Worm (Caenorhabditis elegans): ENCODE results near the gene moc-3.

Gene moc-3

ce11 chrIV:8133536-8133935 is 3.2 kb downstream of the moc-3 start, which contains the start of gene sph-1 (continued):
- TF ChIP-seq nhr-85 (tag) (no peak), swsn-7 (tag; optimal IDR thresholded peaks at IDR 0.05) (no peak), pqm-1 (tag; optimal IDR thresholded peaks at IDR 0.05) (no peak), ceh-8 (GFP tag; optimal IDR thresholded peaks at IDR 0.05) (no peak), snpc-4 (tag; optimal IDR thresholded peaks at IDR 0.05) (no peak), tlp-1 (tag; optimal IDR thresholded peaks at IDR 0.05) (no peak), lin-39 (tag; optimal IDR thresholded peaks at IDR 0.05) (no peak), alr-1 (tag; optimal IDR thresholded peaks at IDR 0.05; ENCODE audit: borderline replicate concordance) (no peak), aha-1 (tag; optimal IDR thresholded peaks at IDR 0.05) (no peak), fkh-10 (GFP tag; optimal IDR thresholded peaks at IDR 0.05) (no peak), mep-1 (tag; optimal IDR thresholded peaks at IDR 0.05) (peak; percentile 47), efl-1 (optimal IDR thresholded peaks at IDR 0.05) (peak in 1 of 2 experiments; percentile 9), efl-1 (GFP tag; optimal IDR thresholded peaks at IDR 0.05 in 1 of 2) (peak in 1 of 2 experiments; percentile 89), nhr-76 (tag; optimal IDR thresholded peaks at IDR 0.05) (no peak), rnt-1 (tag; optimal IDR thresholded peaks at IDR 0.05) (no peak)

ce11 chrIV:8136005-8136512 is 5.7 kb downstream of the moc-3 start, which contains the start of the genes isp-1 and islo-1:
TSS of gene isp-1 (minus strand) at chrIV:8136055.
TSS of gene islo-1 (plus strand) at chrIV:8136389.
- TF ChIP-seq hlh-17 (GFP tag; optimal IDR thresholded peaks at IDR 0.05; ENCODE audit: borderline replicate concordance) (no peak), lin-35 (GFP tag; optimal IDR thresholded peaks at IDR 0.05) (peak; percentile 69 to 77), ceh-90 (tag; optimal IDR thresholded peaks at IDR 0.05) (no peak), ama-1 (optimal IDR thresholded peaks at IDR 0.05) (no peak), blmp-1 (tag; optimal IDR thresholded peaks at IDR 0.05) (peak; percentile 36), nhr-85 (tag) (peak; percentile 50), ceh-82 (tag; optimal IDR thresholded peaks at IDR 0.05) (peak in 2 of 3 experiments; percentile 28 to 75), snu-23 (GFP tag; optimal IDR thresholded peaks at IDR 0.05) (peak; percentile 60), lin-14 (GFP tag; optimal IDR thresholded peaks at IDR 0.05) (peak; percentile 65), nhr-77 (tag; optimal IDR thresholded peaks at IDR 0.05) (peak; percentile 63), skn-1 (tag; optimal IDR thresholded peaks at IDR 0.05) (peak; percentile 4), snpc-4 (tag; optimal IDR thresholded peaks at IDR 0.05) (peak; percentile 6), fkh-8 (tag; optimal IDR thresholded peaks at IDR 0.05) (peak; percentile 1), dpl-1 (GFP tag; optimal IDR thresholded peaks at IDR 0.05) (peak; percentile 25 to 58 (median 46)), efl-1 (optimal IDR thresholded peaks at IDR 0.05) (peak; percentile 48 to 71), efl-1 (GFP tag; optimal IDR thresholded peaks at IDR 0.05 in 1 of 2) (peak in 1 of 2 experiments; percentile 61), lin-13 (GFP tag; optimal IDR thresholded peaks at IDR 0.05) (peak; percentile 26), lin-15B (tag; optimal IDR thresholded peaks at IDR 0.05) (peak; percentile 77), C16A3.4 (tag; optimal IDR thresholded peaks at IDR 0.05) (peak; percentile 74), nhr-19 (GFP tag; conservative IDR thresholded peaks at IDR 0.05) (no peak), mdl-1 (tag; optimal IDR thresholded peaks at IDR 0.05) (peak in 1 of 2 experiments; percentile 73), rnt-1 (tag; optimal IDR thresholded peaks at IDR 0.05) (peak; percentile 56), pax-3 (tag; optimal IDR thresholded peaks at IDR 0.05) (no peak), F16B12.6 (tag; optimal IDR thresholded peaks at IDR 0.05) (peak; percentile 24), swsn-7 (tag; optimal IDR thresholded peaks at IDR 0.05) (peak; percentile 24), lsy-2 (tag; optimal IDR thresholded peaks at IDR 0.05) (peak; percentile 12 to 82), nhr-20 (tag; optimal IDR thresholded peaks at IDR 0.05) (peak; percentile 52), mab-9 (GFP tag; IDR thresholded peaks at IDR 0.05) (no peak), nhr-71 (tag; optimal IDR thresholded peaks at IDR 0.05) (peak; percentile 60), mef-2 (tag; optimal IDR thresholded peaks at IDR 0.05) (no peak), mep-1 (tag; optimal IDR thresholded peaks at IDR 0.05) (peak; percentile 63), efl-3 (GFP tag; optimal IDR thresholded peaks at IDR 0.05) (no peak), elt-3 (tag; optimal IDR thresholded peaks at IDR 0.05) (peak in 1 of 6 experiments; percentile 4), nhr-47 (tag; optimal IDR thresholded peaks at IDR 0.05) (peak; percentile 43), nhr-12 (tag; optimal IDR thresholded peaks at IDR 0.05) (no peak), tbx-2 (tag; optimal IDR thresholded peaks at IDR 0.05) (peak; percentile 15), irx-1 (tag; optimal IDR thresholded peaks at IDR 0.05) (peak; percentile 34), unc-62 (GFP tag; optimal IDR thresholded peaks at IDR 0.05) (no peak), unc-130 (tag; optimal IDR thresholded peaks at IDR 0.05) (peak; percentile 33), xbp-1 (tag; optimal IDR thresholded peaks at IDR 0.05) (peak; percentile 22), isw-1 (GFP tag; IDR thresholded peaks at IDR 0.05) (peak; percentile 8; the same call in 1 of the 2 replicates)

Measured in whole organism, L1 larva.